Fruit fly (Drosophila melanogaster): Measurements from ENCODE around the gene CG16775.

DNA sequence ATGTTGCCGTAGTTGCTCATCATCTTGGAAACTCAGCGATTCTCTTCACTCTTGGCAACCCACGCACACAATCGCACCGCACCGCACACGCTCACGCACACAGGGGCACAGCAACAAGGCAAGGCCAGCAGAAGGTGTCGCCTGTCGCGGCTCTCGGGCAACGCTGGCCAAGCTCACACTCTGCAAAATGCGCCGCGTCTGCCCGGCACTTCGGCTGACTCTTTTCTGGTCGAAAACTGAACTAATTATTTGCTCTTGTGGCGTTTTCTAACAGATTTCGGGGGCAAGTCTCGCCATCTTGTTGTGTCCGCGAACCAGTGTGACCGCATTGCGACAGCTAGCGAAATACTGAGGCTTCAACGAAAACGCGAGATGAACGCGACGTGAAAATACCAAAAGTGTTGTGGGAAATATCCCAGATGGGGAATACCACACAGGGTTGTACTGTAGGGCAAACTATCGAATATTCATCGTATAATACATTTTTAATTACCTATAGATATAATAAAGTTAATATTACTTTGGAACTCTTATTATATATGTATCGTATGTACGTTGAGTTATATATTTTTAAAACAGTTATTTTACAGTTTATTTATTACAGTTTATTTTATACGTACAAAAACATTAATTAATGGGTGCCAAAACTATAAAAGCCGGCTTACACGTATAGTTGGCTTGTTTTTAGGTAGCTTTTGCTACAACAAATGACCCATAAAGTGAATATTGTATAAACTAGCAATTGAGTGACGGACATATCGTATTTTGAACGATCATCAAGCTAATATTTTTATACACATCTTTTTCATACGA is 40.1 kb downstream of the CG16775 start, which contains the start of the genes MED19 and CG7430:
- TF ChIP-seq Myc (optimal IDR thresholded peaks at IDR 0.05) (no peak), psq (optimal IDR thresholded peaks at IDR 0.05) (no peak), Sin3A (optimal IDR thresholded peaks at IDR 0.05) (no peak)
